Fruit fly (Drosophila melanogaster) whole organism, prepupa: ENCODE measurements around the gene SC35.

Source experiments
- Blimp-1 ChIP-seq: fragments of 200-800 bp; sonication (Bioruptor generic); optimal IDR thresholded peaks from 3 replicates; lab custom pipeline; 2017; ENCODE audit warnings: missing biosample characterization, missing genetic modification characterization, mild to moderate bottlenecking, moderate library complexity, missing genetic modification reagents
- CG10631 ChIP-seq: fragments of 200-800 bp; sonication (Bioruptor generic); optimal IDR thresholded peaks from 2 replicates; lab custom pipeline; 2016; ENCODE audit warnings: missing biosample characterization, missing genetic modification characterization
- CG10669 ChIP-seq: fragments of 200-800 bp; sonication (Bioruptor generic); optimal IDR thresholded peaks from 3 replicates; lab custom pipeline; 2018; ENCODE audit warnings: missing biosample characterization, mild to moderate bottlenecking, missing genetic modification characterization, moderate library complexity
- CG11294 ChIP-seq: fragments of 200-800 bp; sonication (Bioruptor generic); IDR thresholded peaks from 2 replicates; pipeline ENCODE4 v1.3.6; 2022; ENCODE audit warnings: missing biosample characterization, missing genetic modification characterization
- CG15336 ChIP-seq: fragments of 200-800 bp; sonication (Bioruptor generic); IDR thresholded peaks from 2 replicates; pipeline ENCODE4 v1.3.6; 2022; ENCODE audit warnings: missing biosample characterization, missing genetic modification characterization
- CG31627 ChIP-seq: fragments of 200-800 bp; sonication (Bioruptor generic); optimal IDR thresholded peaks from 3 replicates; lab custom pipeline; 2016; ENCODE audit warnings: missing biosample characterization, missing genetic modification characterization
- CG32006 ChIP-seq: fragments of 200-800 bp; sonication (Bioruptor generic); optimal IDR thresholded peaks from 3 replicates; lab custom pipeline; 2017; ENCODE audit warnings: missing biosample characterization, mild to moderate bottlenecking, missing genetic modification characterization
- CG4318 ChIP-seq: fragments of 200-800 bp; sonication (Bioruptor generic); optimal IDR thresholded peaks from 3 replicates; lab custom pipeline; 2017; ENCODE audit warnings: missing biosample characterization, mild to moderate bottlenecking, missing genetic modification characterization
- CG6163 ChIP-seq: fragments of 200-800 bp; sonication (Bioruptor generic); IDR thresholded peaks from 3 replicates; pipeline ENCODE4 v1.3.6; 2022; ENCODE audit warnings: missing biosample characterization, missing genetic modification characterization
- CG6276 ChIP-seq: fragments of 200-800 bp; sonication (Bioruptor generic); optimal IDR thresholded peaks from 2 replicates; lab custom pipeline; 2017; ENCODE audit warnings: missing biosample characterization, mild to moderate bottlenecking, missing genetic modification characterization
- CG6792 ChIP-seq: fragments of 200-800 bp; sonication (Bioruptor generic); optimal IDR thresholded peaks from 3 replicates; lab custom pipeline; 2016; ENCODE audit warnings: missing biosample characterization, missing genetic modification characterization
- CG6854 ChIP-seq: fragments of 200-800 bp; sonication (Bioruptor generic); optimal IDR thresholded peaks from 2 replicates; lab custom pipeline; 2017; ENCODE audit warnings: missing biosample characterization, mild to moderate bottlenecking, missing genetic modification characterization
- CG8119 ChIP-seq: fragments of 200-800 bp; sonication (Bioruptor generic); IDR thresholded peaks from 3 replicates; pipeline ENCODE4 v1.3.6; 2022; ENCODE audit warnings: missing biosample characterization, missing genetic modification characterization
- CG8632 ChIP-seq: fragments of 200-800 bp; sonication (Bioruptor generic); optimal IDR thresholded peaks from 3 replicates; lab custom pipeline; 2016; ENCODE audit warnings: missing biosample characterization, missing genetic modification characterization
- Eip78C ChIP-seq: fragments of 200-800 bp; sonication (Bioruptor generic); peaks from one replicate; lab custom pipeline; 2016; ENCODE audit warnings: missing biosample characterization, missing genetic modification characterization
- Eip93F ChIP-seq: fragments of 200-800 bp; sonication (Bioruptor generic); optimal IDR thresholded peaks from 2 replicates; lab custom pipeline; 2016; ENCODE audit warnings: missing biosample characterization, mild to moderate bottlenecking, missing genetic modification characterization
- Ets21C ChIP-seq: fragments of 200-800 bp; sonication (Bioruptor generic); optimal IDR thresholded peaks from 3 replicates; lab custom pipeline; 2016; ENCODE audit warnings: missing biosample characterization, missing genetic modification characterization
- Ets96B ChIP-seq: fragments of 200-800 bp; optimal IDR thresholded peaks from 2 replicates; lab custom pipeline; 2019; ENCODE audit warnings: missing biosample characterization, mild to moderate bottlenecking, missing genetic modification characterization, moderate library complexity
- Hr38 ChIP-seq: sonication (Bioruptor generic); optimal IDR thresholded peaks from 2 replicates; lab custom pipeline; 2016; ENCODE audit warnings: missing biosample characterization, missing genetic modification characterization
- Hr39 ChIP-seq: fragments of 200-800 bp; sonication (Bioruptor generic); optimal IDR thresholded peaks from 2 replicates; lab custom pipeline; 2016; ENCODE audit warnings: missing biosample characterization, missing genetic modification characterization
- Met ChIP-seq: fragments of 200-800 bp; sonication (Bioruptor generic); optimal IDR thresholded peaks from 3 replicates; lab custom pipeline; 2016; ENCODE audit warnings: missing biosample characterization, missing genetic modification characterization
- OdsH ChIP-seq: fragments of 200-800 bp; sonication (Bioruptor generic); optimal IDR thresholded peaks from 3 replicates; lab custom pipeline; 2016; ENCODE audit warnings: missing biosample characterization, missing genetic modification characterization
- Smox ChIP-seq: fragments of 200-800 bp; sonication (Bioruptor generic); optimal IDR thresholded peaks from 3 replicates; lab custom pipeline; 2016; ENCODE audit warnings: missing biosample characterization, missing genetic modification characterization
- Sox102F ChIP-seq: fragments of 200-800 bp; sonication (Bioruptor generic); optimal IDR thresholded peaks from 2 replicates; lab custom pipeline; 2016; ENCODE audit warnings: missing biosample characterization, mild to moderate bottlenecking, missing genetic modification characterization
- Sox14 ChIP-seq: fragments of 200-800 bp; sonication (Bioruptor generic); optimal IDR thresholded peaks from 3 replicates; lab custom pipeline; 2016; ENCODE audit warnings: missing biosample characterization, missing genetic modification characterization
- dsx ChIP-seq: fragments of 200-800 bp; optimal IDR thresholded peaks from 3 replicates; lab custom pipeline; 2019; ENCODE audit warnings: missing biosample characterization, mild to moderate bottlenecking, missing genetic modification characterization, moderate library complexity; ENCODE audit not compliant: poor library complexity, severe bottlenecking
- fd59A ChIP-seq: fragments of 200-800 bp; sonication (Bioruptor generic); optimal IDR thresholded peaks from 2 replicates; lab custom pipeline; 2017; ENCODE audit warnings: missing biosample characterization, mild to moderate bottlenecking, missing genetic modification characterization, missing genetic modification reagents
- fd85E ChIP-seq: fragments of 200-800 bp; sonication (Bioruptor generic); optimal IDR thresholded peaks from 3 replicates; lab custom pipeline; 2016; ENCODE audit warnings: missing biosample characterization, missing genetic modification characterization
- fkh ChIP-seq: fragments of 200-800 bp; sonication (Bioruptor generic); optimal IDR thresholded peaks from 3 replicates; lab custom pipeline; 2017; ENCODE audit warnings: missing biosample characterization, mild to moderate bottlenecking, missing genetic modification characterization, moderate library complexity
- net ChIP-seq: fragments of 200-800 bp; sonication (Bioruptor generic); optimal IDR thresholded peaks from 3 replicates; lab custom pipeline; 2016; ENCODE audit warnings: missing biosample characterization, missing genetic modification characterization
- pdm3 ChIP-seq: fragments of 200-800 bp; sonication (Bioruptor generic); optimal IDR thresholded peaks from 3 replicates; lab custom pipeline; 2016; ENCODE audit warnings: missing biosample characterization, missing genetic modification characterization
- ss ChIP-seq, 2 experiments: fragments of 200-800 bp; sonication (Bioruptor generic); optimal IDR thresholded peaks; 2 replicates in 1 of 2; 3 replicates in 1 of 2; lab custom pipeline; 2017 to 2018; ENCODE audit warnings: mild to moderate bottlenecking in 2 of 2, missing biosample characterization in 2 of 2, missing genetic modification characterization in 2 of 2, moderate library complexity in 1 of 2
- svp ChIP-seq: fragments of 200-800 bp; sonication (Bioruptor generic); peaks from one replicate; lab custom pipeline; 2016; ENCODE audit warnings: missing biosample characterization, missing genetic modification characterization
- vri ChIP-seq: fragments of 200-800 bp; sonication (Bioruptor generic); optimal IDR thresholded peaks from 3 replicates; lab custom pipeline; 2016; ENCODE audit warnings: missing biosample characterization, mild to moderate bottlenecking, missing genetic modification characterization

The SC35 gene

dm6 chr2L:12483866-12484554 lies 49.5 kb upstream of the SC35 start (continued):
- TF ChIP-seq svp (peak; percentile 99), Smox (peak; percentile 97), CG10631 (GFP tag; lab: Kevin White, UChicago) (peak; percentile 96), Hr39 (GFP tag; lab: Kevin White, UChicago) (peak; percentile 99), pdm3 (GFP tag; lab: Kevin White, UChicago) (peak; percentile 98), CG32006 (peak; percentile 98), Blimp-1 (peak; percentile 87), net (GFP tag; lab: Kevin White, UChicago) (peak; percentile 97), Eip78C (GFP tag; lab: Kevin White, UChicago) (peak; percentile 99), fd85E (GFP tag; lab: Kevin White, UChicago) (peak; percentile 92), CG6854 (GFP tag; lab: Kevin White, UChicago) (peak; percentile 92), Sox102F (GFP tag; lab: Kevin White, UChicago) (peak; percentile 98), CG6163 (GFP tag; lab: Robert Waterston, UW) (peak; percentile 96), CG6792 (GFP tag; lab: Kevin White, UChicago) (peak; percentile 96), dsx (GFP tag; lab: Kevin White, UChicago) (peak; percentile 91), Sox14 (GFP tag; lab: Kevin White, UChicago) (peak; percentile 98)

DNA sequence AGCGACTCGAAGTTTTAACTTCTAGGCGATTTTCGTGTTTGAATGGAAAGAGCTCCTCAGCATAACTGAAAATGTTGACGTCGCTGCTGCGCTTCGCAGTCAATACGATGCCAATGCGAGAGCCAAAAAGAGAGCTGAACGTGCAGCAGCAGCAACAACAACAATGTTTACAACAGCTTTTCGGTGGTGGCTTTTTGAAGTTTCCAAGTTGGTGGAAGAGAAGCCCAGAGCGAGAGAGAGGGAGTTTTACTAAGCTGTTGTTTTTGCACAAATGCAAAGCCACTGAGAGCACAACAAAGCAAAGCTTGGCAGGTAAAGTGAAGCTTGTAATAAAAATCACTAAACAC lies 49.0 kb upstream of the SC35 start:
- no peak for TF ChIP-seq ss (GFP tag; optimal IDR thresholded peaks at IDR 0.05; lab: Kevin White, UChicago)

- TF ChIP-seq dsx (GFP tag; lab: Kevin White, UChicago) (peak; percentile 6), CG10669 (GFP tag; lab: Kevin White, UChicago) (no peak), vri (GFP tag; lab: Kevin White, UChicago) (peak; percentile 27), fd59A (no peak), Ets96B (tag; lab: Kevin White, UChicago) (no peak), CG11294 (GFP tag; lab: Robert Waterston, UW) (no peak), CG8119 (GFP tag; lab: Robert Waterston, UW) (peak; percentile 14; the same call in 1 of the 3 replicates), Met (GFP tag; lab: Kevin White, UChicago) (no peak), CG15336 (GFP tag; lab: Robert Waterston, UW) (peak; percentile 62), Hr38 (GFP tag; lab: Kevin White, UChicago) (no peak), Eip78C (GFP tag; lab: Kevin White, UChicago) (no peak), CG6276 (GFP tag; lab: Kevin White, UChicago) (no peak), Ets21C (GFP tag; lab: Kevin White, UChicago) (no peak), CG31627 (GFP tag; lab: Kevin White, UChicago) (no peak), OdsH (no peak), Hr39 (GFP tag; lab: Kevin White, UChicago) (no peak), Sox102F (GFP tag; lab: Kevin White, UChicago) (peak; percentile 27), fkh (GFP tag; lab: Kevin White, UChicago) (peak; percentile 69), CG4318 (GFP tag; lab: Kevin White, UChicago) (no peak), net (GFP tag; lab: Kevin White, UChicago) (peak; percentile 30), fd85E (GFP tag; lab: Kevin White, UChicago) (no peak), CG8632 (GFP tag; lab: Kevin White, UChicago) (no peak), svp (no peak), CG6854 (GFP tag; lab: Kevin White, UChicago) (peak; percentile 45), Eip93F (GFP tag; lab: Kevin White, UChicago) (no peak), ss (GFP tag; optimal IDR thresholded peaks at IDR 0.05; lab: Kevin White, UChicago) (peak; percentile 14 to 33)
These were observed 48.4 kb upstream of the SC35 start for dm6 chr2L:12482723-12483342.
